In genomic region chrX:13443283-13443682, ce11 we compare ENCODE assay signal across 2 worm cellular contexts.
A peak's percentile ranks its signal among the peaks of the same experiment; 100 is the strongest.
TF ChIP-seq lines count a peak whose summit lies in the region.

No protein-coding gene starts in this region.

TF ChIP-seq in whole organism, L4 larva, 104 proteins besides CTCF, POLR2A, EP300 and RAD21:
- TF ChIP-seq nhr-48 (tag; optimal IDR thresholded peaks at IDR 0.05; lab: Kevin White, UChicago) (no peak), ctbp-1 (GFP tag; IDR thresholded peaks at IDR 0.05; lab: Robert Waterston, UW) (no peak), daf-16 (GFP tag; optimal IDR thresholded peaks at IDR 0.05; lab: Kevin White, UChicago) (peak in 1 of 2 experiments; percentile 18), daf-16 (tag; optimal IDR thresholded peaks at IDR 0.05; lab: Kevin White, UChicago) (no peak), php-3 (GFP tag; IDR thresholded peaks at IDR 0.05; lab: Robert Waterston, UW) (no peak), egl-27 (tag; optimal IDR thresholded peaks at IDR 0.05; lab: Kevin White, UChicago) (no peak), ceh-32 (tag; optimal IDR thresholded peaks at IDR 0.05; lab: Kevin White, UChicago; ENCODE audit: poor library complexity) (no peak), zip-2 (tag; optimal IDR thresholded peaks at IDR 0.05; lab: Kevin White, UChicago) (no peak), F37D6.2 (tag; optimal IDR thresholded peaks at IDR 0.05; lab: Kevin White, UChicago) (no peak), ces-1 (GFP tag; optimal IDR thresholded peaks at IDR 0.05; lab: Kevin White, UChicago) (no peak), egl-43 (GFP tag; IDR thresholded peaks at IDR 0.05; lab: Robert Waterston, UW) (peak; percentile 72), lsy-2 (tag; optimal IDR thresholded peaks at IDR 0.05; lab: Kevin White, UChicago) (no peak), ztf-11 (tag; optimal IDR thresholded peaks at IDR 0.05; lab: Kevin White, UChicago) (no peak), ceh-20 (GFP tag; IDR thresholded peaks at IDR 0.05; lab: Robert Waterston, UW) (no peak), F49E8.2 (tag; optimal IDR thresholded peaks at IDR 0.05; lab: Kevin White, UChicago; ENCODE audit: borderline replicate concordance) (no peak), nhr-76 (tag; optimal IDR thresholded peaks at IDR 0.05; lab: Kevin White, UChicago) (no peak), jun-1 (tag; optimal IDR thresholded peaks at IDR 0.05; lab: Kevin White, UChicago) (no peak), unc-130 (GFP tag; optimal IDR thresholded peaks at IDR 0.05; lab: Kevin White, UChicago) (no peak), madf-5 (GFP tag; IDR thresholded peaks at IDR 0.05; lab: Robert Waterston, UW) (no peak), mxl-2 (GFP tag; conservative IDR thresholded peaks at IDR 0.05; lab: Robert Waterston, UW) (no peak), D1046.2 (GFP tag; IDR thresholded peaks at IDR 0.05; lab: Robert Waterston, UW) (0 out of 2 replicates have a peak, but pooled peaks have one; percentile 21), vab-7 (GFP tag; IDR thresholded peaks at IDR 0.05; lab: Robert Waterston, UW) (peak; percentile 48; the same call in 1 of the 2 replicates), daf-19 (GFP tag; conservative IDR thresholded peaks at IDR 0.05; lab: Robert Waterston, UW) (no peak), tag-97 (GFP tag; IDR thresholded peaks at IDR 0.05; lab: Robert Waterston, UW) (no peak), dmd-9 (GFP tag; IDR thresholded peaks at IDR 0.05; lab: Robert Waterston, UW) (no peak), hif-1 (tag; optimal IDR thresholded peaks at IDR 0.05; lab: Kevin White, UChicago) (no peak), lim-7 (GFP tag; IDR thresholded peaks at IDR 0.05; lab: Robert Waterston, UW) (0 out of 2 replicates have a peak, but pooled peaks have one; percentile 46), nhr-10 (tag; optimal IDR thresholded peaks at IDR 0.05; lab: Kevin White, UChicago) (no peak), fos-1 (tag; optimal IDR thresholded peaks at IDR 0.05; lab: Kevin White, UChicago) (no peak), zip-11 (GFP tag; IDR thresholded peaks at IDR 0.05; lab: Robert Waterston, UW) (no peak), nhr-11 (tag; optimal IDR thresholded peaks at IDR 0.05; lab: Kevin White, UChicago) (no peak), dmd-8 (GFP tag; IDR thresholded peaks at IDR 0.05; lab: Robert Waterston, UW) (0 out of 2 replicates have a peak, but pooled peaks have one; percentile 15), ceh-82 (tag; optimal IDR thresholded peaks at IDR 0.05; lab: Kevin White, UChicago) (no peak), snpc-1.2 (GFP tag; IDR thresholded peaks at IDR 0.05; lab: Robert Waterston, UW) (peak; percentile 80), T20F7.1 (GFP tag; optimal IDR thresholded peaks at IDR 0.05; lab: Kevin White, UChicago) (no peak), lin-38 (GFP tag; IDR thresholded peaks at IDR 0.05; lab: Robert Waterston, UW) (peak; percentile 35)
TF ChIP-seq in whole organism, L4 larva: peak in this region for 8.

TF ChIP-seq in whole organism, young adult, 124 proteins besides CTCF, POLR2A, EP300 and RAD21 (continues in another document):
- TF ChIP-seq tbp1 (GFP tag; optimal IDR thresholded peaks at IDR 0.05; lab: Kevin White, UChicago) (peak; percentile 84), B0035.1 (tag; optimal IDR thresholded peaks at IDR 0.05; lab: Kevin White, UChicago) (no peak), rcor-1 (GFP tag; IDR thresholded peaks at IDR 0.05; lab: Robert Waterston, UW) (peak; percentile 62), pbrm-1 (GFP tag; IDR thresholded peaks at IDR 0.05; lab: Robert Waterston, UW) (peak; percentile 76), rec-8 (tag; optimal IDR thresholded peaks at IDR 0.05; lab: Kevin White, UChicago) (no peak), pha-4 (tag; optimal IDR thresholded peaks at IDR 0.05; lab: Kevin White, UChicago) (no peak), ceh-91 (GFP tag; IDR thresholded peaks at IDR 0.05; lab: Robert Waterston, UW) (no peak), mes-4 (tag; optimal IDR thresholded peaks at IDR 0.05; lab: Kevin White, UChicago) (peak; percentile 39), F57C9.4 (tag; optimal IDR thresholded peaks at IDR 0.05; lab: Kevin White, UChicago) (no peak), snpc-4 (GFP tag; optimal IDR thresholded peaks at IDR 0.05; lab: Kevin White, UChicago) (peak; percentile 62), snpc-4 (tag; optimal IDR thresholded peaks at IDR 0.05; lab: Kevin White, UChicago) (peak in 2 of 4 experiments; percentile 36 to 58), D2030.7 (GFP tag; IDR thresholded peaks at IDR 0.05; lab: Robert Waterston, UW) (peak; percentile 92), K11D2.4 (GFP tag; IDR thresholded peaks at IDR 0.05; lab: Robert Waterston, UW) (no peak), ztf-26 (tag; optimal IDR thresholded peaks at IDR 0.05; lab: Kevin White, UChicago) (no peak), lsl-1 (GFP tag; optimal IDR thresholded peaks at IDR 0.05; lab: Kevin White, UChicago) (no peak), ekl-4 (GFP tag; IDR thresholded peaks at IDR 0.05; lab: Robert Waterston, UW) (no peak), nhr-179 (tag; optimal IDR thresholded peaks at IDR 0.05; lab: Kevin White, UChicago) (no peak), bed-1 (GFP tag; IDR thresholded peaks at IDR 0.05; lab: Robert Waterston, UW) (no peak), C06A6.2 (GFP tag; conservative IDR thresholded peaks at IDR 0.05; lab: Robert Waterston, UW) (no peak), mxl-1 (tag; optimal IDR thresholded peaks at IDR 0.05; lab: Kevin White, UChicago) (no peak), F10E7.11 (tag; optimal IDR thresholded peaks at IDR 0.05; lab: Kevin White, UChicago) (no peak), nhr-90 (tag; optimal IDR thresholded peaks at IDR 0.05; lab: Kevin White, UChicago) (peak; percentile 32), madf-10 (tag; optimal IDR thresholded peaks at IDR 0.05; lab: Kevin White, UChicago) (no peak), ama-1 (optimal IDR thresholded peaks at IDR 0.05; lab: Kevin White, UChicago) (no peak), ama-1 (GFP tag; optimal IDR thresholded peaks at IDR 0.05; lab: Kevin White, UChicago) (no peak), ztf-3 (GFP tag; optimal IDR thresholded peaks at IDR 0.05; lab: Kevin White, UChicago) (no peak), dpl-1 (GFP tag; optimal IDR thresholded peaks at IDR 0.05; lab: Kevin White, UChicago) (no peak), Y95B8A.8 (GFP tag; IDR thresholded peaks at IDR 0.05; lab: Robert Waterston, UW) (no peak), cebp-1 (GFP tag; IDR thresholded peaks at IDR 0.05; lab: Robert Waterston, UW) (no peak), cebp-1 (tag; optimal IDR thresholded peaks at IDR 0.05; lab: Kevin White, UChicago) (peak; percentile 1), snpc-1.1 (tag; optimal IDR thresholded peaks at IDR 0.05; lab: Kevin White, UChicago; ENCODE audit: insufficient read depth) (no peak), lin-26 (GFP tag; IDR thresholded peaks at IDR 0.05; lab: Robert Waterston, UW) (0 out of 2 replicates have a peak, but pooled peaks have one; percentile 45), nfyb-1 (GFP tag; IDR thresholded peaks at IDR 0.05; lab: Robert Waterston, UW) (no peak), egl-18 (GFP tag; IDR thresholded peaks at IDR 0.05; lab: Robert Waterston, UW) (no peak), attf-6 (GFP tag; IDR thresholded peaks at IDR 0.05; lab: Robert Waterston, UW) (no peak), unc-130 (GFP tag; optimal IDR thresholded peaks at IDR 0.05; lab: Kevin White, UChicago) (no peak), F39B2.1 (GFP tag; IDR thresholded peaks at IDR 0.05; lab: Robert Waterston, UW) (no peak), ceh-100 (GFP tag; IDR thresholded peaks at IDR 0.05; lab: Robert Waterston, UW) (no peak), dpff-1 (tag; optimal IDR thresholded peaks at IDR 0.05; lab: Kevin White, UChicago) (no peak), hsf-1 (GFP tag; IDR thresholded peaks at IDR 0.05; lab: Robert Waterston, UW) (no peak), ceh-27 (GFP tag; optimal IDR thresholded peaks at IDR 0.05; lab: Kevin White, UChicago) (no peak), T26A5.8 (tag; optimal IDR thresholded peaks at IDR 0.05; lab: Kevin White, UChicago) (no peak), fkh-3 (tag; optimal IDR thresholded peaks at IDR 0.05; lab: Kevin White, UChicago) (no peak), ztf-6 (GFP tag; IDR thresholded peaks at IDR 0.05; lab: Robert Waterston, UW) (no peak), ztf-28 (GFP tag; IDR thresholded peaks at IDR 0.05; lab: Robert Waterston, UW) (no peak), Y53G8AR.9 (GFP tag; conservative IDR thresholded peaks at IDR 0.05; lab: Robert Waterston, UW) (0 out of 2 replicates have a peak, but pooled peaks have one; percentile 22), dox-1 (GFP tag; IDR thresholded peaks at IDR 0.05; lab: Robert Waterston, UW) (peak; percentile 45; the same call in 1 of the 2 replicates), athp-1 (tag; optimal IDR thresholded peaks at IDR 0.05; lab: Kevin White, UChicago) (no peak), gei-17 (GFP tag; optimal IDR thresholded peaks at IDR 0.05; lab: Kevin White, UChicago) (no peak), C17E4.6 (GFP tag; IDR thresholded peaks at IDR 0.05; lab: Robert Waterston, UW) (no peak), hmg-20 (GFP tag; IDR thresholded peaks at IDR 0.05; lab: Robert Waterston, UW) (peak; percentile 55; the same call in 1 of the 2 replicates), xnd-1 (tag; optimal IDR thresholded peaks at IDR 0.05; lab: Kevin White, UChicago) (no peak), ets-4 (GFP tag; optimal IDR thresholded peaks at IDR 0.05; lab: Kevin White, UChicago) (no peak), Y53F4B.3 (GFP tag; IDR thresholded peaks at IDR 0.05; lab: Robert Waterston, UW) (no peak), nfya-1 (tag; optimal IDR thresholded peaks at IDR 0.05; lab: Kevin White, UChicago; ENCODE audit: borderline replicate concordance, insufficient read depth) (no peak), rpc-1 (optimal IDR thresholded peaks at IDR 0.05; lab: Kevin White, UChicago) (peak; percentile 75), rpc-1 (tag; optimal IDR thresholded peaks at IDR 0.05; lab: Kevin White, UChicago) (peak; percentile 90), F57A8.1 (GFP tag; optimal IDR thresholded peaks at IDR 0.05; lab: Kevin White, UChicago) (no peak), zim-3 (tag; optimal IDR thresholded peaks at IDR 0.05; lab: Kevin White, UChicago) (no peak), snpc-1.3 (tag; optimal IDR thresholded peaks at IDR 0.05; lab: Kevin White, UChicago; ENCODE audit: insufficient read depth) (peak; percentile 63), T07F8.4 (tag; optimal IDR thresholded peaks at IDR 0.05; lab: Kevin White, UChicago) (no peak), attf-3 (GFP tag; conservative IDR thresholded peaks at IDR 0.05; lab: Robert Waterston, UW) (no peak), nhr-27 (tag; optimal IDR thresholded peaks at IDR 0.05; lab: Kevin White, UChicago) (no peak), zfh-2 (GFP tag; conservative IDR thresholded peaks at IDR 0.05; lab: Robert Waterston, UW) (no peak)

Comparison
In these comparisons a context has a peak if more than half of its experiments do, and no peak if none do; other contexts are left out.
1. Of the 7 proteins assayed by ChIP-seq in both whole organism, young adult and whole organism, L4 larva: peak only in whole organism, young adult: snpc-4; only in whole organism, L4 larva: none; in both: none; in neither: 6.